Fruit fly (Drosophila melanogaster) whole organism, embryonic: Measurements from ENCODE around the gene Jhbp3.

Experiments
- Adf1 ChIP-seq: fragments of 200-800 bp; sonication (Bioruptor generic); IDR thresholded peaks from 2 replicates; pipeline ENCODE4 v1.3.6; 2022; ENCODE audit warnings: missing biosample characterization, missing genetic modification characterization
- Blimp-1 ChIP-seq: fragments of 200-800 bp; sonication (Bioruptor generic); optimal IDR thresholded peaks from 3 replicates; lab custom pipeline; 2018; ENCODE audit warnings: missing biosample characterization, missing genetic modification characterization, mild to moderate bottlenecking, moderate library complexity, missing genetic modification reagents
- CG10366 ChIP-seq: fragments of 200-800 bp; sonication (Bioruptor generic); IDR thresholded peaks from 2 replicates; pipeline ENCODE4 v1.3.6; 2022; ENCODE audit warnings: missing biosample characterization, missing genetic modification characterization
- CG10979 ChIP-seq: fragments of 200-800 bp; sonication (Bioruptor generic); optimal IDR thresholded peaks from 2 replicates; lab custom pipeline; 2018; ENCODE audit warnings: missing biosample characterization, mild to moderate bottlenecking, missing genetic modification characterization, moderate library complexity
- CG13123 ChIP-seq: fragments of 200-800 bp; sonication (Bioruptor generic); optimal IDR thresholded peaks from 2 replicates; lab custom pipeline; 2016; ENCODE audit warnings: missing biosample characterization, missing genetic modification characterization
- CG13775 ChIP-seq: fragments of 200-800 bp; sonication (Bioruptor generic); optimal IDR thresholded peaks from 3 replicates; lab custom pipeline; 2017; ENCODE audit warnings: missing biosample characterization, mild to moderate bottlenecking, missing genetic modification characterization
- CG17361 ChIP-seq: fragments of 200-800 bp; sonication (Bioruptor generic); IDR thresholded peaks from 3 replicates; pipeline ENCODE4 v1.3.6; 2022; ENCODE audit warnings: missing biosample characterization, missing genetic modification characterization
- CG1792 ChIP-seq: fragments of 200-800 bp; sonication (Bioruptor generic); optimal IDR thresholded peaks from 2 replicates; lab custom pipeline; 2016; ENCODE audit warnings: missing biosample characterization, missing genetic modification characterization
- CG18011 ChIP-seq: fragments of 200-800 bp; sonication (Bioruptor generic); optimal IDR thresholded peaks from 2 replicates; lab custom pipeline; 2017; ENCODE audit warnings: missing biosample characterization, missing genetic modification characterization, mild to moderate bottlenecking, moderate library complexity, missing genotype
- CG18262 ChIP-seq: fragments of 200-800 bp; optimal IDR thresholded peaks from 3 replicates; lab custom pipeline; 2019; ENCODE audit warnings: missing biosample characterization, mild to moderate bottlenecking, missing genetic modification characterization, moderate library complexity
- CG18476 ChIP-seq: fragments of 200-800 bp; sonication (Bioruptor generic); optimal IDR thresholded peaks from 2 replicates; lab custom pipeline; 2016; ENCODE audit warnings: missing biosample characterization, mild to moderate bottlenecking, missing genetic modification characterization
- CG2120 ChIP-seq: fragments of 200-800 bp; sonication (Bioruptor generic); optimal IDR thresholded peaks from 3 replicates; lab custom pipeline; 2016; ENCODE audit warnings: missing biosample characterization, missing genetic modification characterization
- CG2678 ChIP-seq: fragments of 200-800 bp; sonication (Bioruptor generic); optimal IDR thresholded peaks from 3 replicates; lab custom pipeline; 2019; ENCODE audit warnings: missing biosample characterization, mild to moderate bottlenecking, missing genetic modification characterization, moderate library complexity
- CG33557 ChIP-seq: fragments of 200-800 bp; sonication (Bioruptor generic); optimal IDR thresholded peaks from 2 replicates; lab custom pipeline; 2019; ENCODE audit warnings: missing biosample characterization, mild to moderate bottlenecking, missing genetic modification characterization, moderate library complexity
- CG4328 ChIP-seq: fragments of 200-800 bp; sonication (Bioruptor generic); optimal IDR thresholded peaks from 3 replicates; lab custom pipeline; 2017; ENCODE audit warnings: missing biosample characterization, missing genetic modification reagents, missing genetic modification characterization
- CG4820 ChIP-seq: fragments of 200-800 bp; sonication (Bioruptor generic); optimal IDR thresholded peaks from 3 replicates; lab custom pipeline; 2016; ENCODE audit warnings: missing biosample characterization, missing genetic modification characterization
- CG5245 ChIP-seq: fragments of 200-800 bp; sonication (Bioruptor generic); optimal IDR thresholded peaks from 3 replicates; lab custom pipeline; 2016; ENCODE audit warnings: missing biosample characterization, missing genetic modification characterization
- CG6813 ChIP-seq: fragments of 200-800 bp; sonication (Bioruptor generic); optimal IDR thresholded peaks from 2 replicates; lab custom pipeline; 2017; ENCODE audit warnings: missing biosample characterization, missing genetic modification characterization, mild to moderate bottlenecking, moderate library complexity, missing genetic modification reagents
- CG7556 ChIP-seq: fragments of 200-800 bp; sonication (Bioruptor generic); optimal IDR thresholded peaks from 2 replicates; lab custom pipeline; 2017; ENCODE audit warnings: missing biosample characterization, mild to moderate bottlenecking, missing genetic modification characterization
- CG9437 ChIP-seq: fragments of 200-800 bp; sonication (Bioruptor generic); optimal IDR thresholded peaks from 2 replicates; lab custom pipeline; 2018; ENCODE audit warnings: missing biosample characterization, mild to moderate bottlenecking, missing genetic modification characterization
- CTCF ChIP-seq: fragments of 200-800 bp; sonication (Bioruptor generic); optimal IDR thresholded peaks from 2 replicates; lab custom pipeline; 2017; ENCODE audit warnings: missing biosample characterization, mild to moderate bottlenecking, missing genetic modification characterization, moderate library complexity
- D ChIP-seq, 2 experiments: fragments of 200-800 bp in 1 of 2; fragments of >200 bp in 1 of 2; sonication (Bioruptor generic) in 1 of 2; optimal IDR thresholded peaks; 2 replicates in 1 of 2; 3 replicates in 1 of 2; lab custom pipeline; 2017; ENCODE audit warnings: mild to moderate bottlenecking in 1 of 2, missing biosample characterization in 1 of 2, missing genetic modification characterization in 1 of 2, missing genetic modification reagents in 1 of 2
- D19A ChIP-seq: fragments of 200-800 bp; optimal IDR thresholded peaks from 3 replicates; lab custom pipeline; 2019; ENCODE audit warnings: missing biosample characterization, mild to moderate bottlenecking, missing genetic modification characterization, moderate library complexity
- D19B ChIP-seq: fragments of 200-800 bp; sonication (Bioruptor generic); optimal IDR thresholded peaks from 2 replicates; lab custom pipeline; 2017; ENCODE audit warnings: missing biosample characterization, mild to moderate bottlenecking, missing genetic modification characterization
- Dll ChIP-seq: fragments of 200-800 bp; sonication (Bioruptor generic); IDR thresholded peaks from 4 replicates; pipeline ENCODE4 v1.3.6; 2022; ENCODE audit warnings: missing biosample characterization, missing genetic modification characterization; ENCODE audit not compliant: partially characterized antibody
- Dp ChIP-seq: fragments of 200-800 bp; sonication (Bioruptor generic); optimal IDR thresholded peaks from 2 replicates; lab custom pipeline; 2018; ENCODE audit warnings: missing biosample characterization, mild to moderate bottlenecking, missing genetic modification characterization, moderate library complexity
- Gsc ChIP-seq: fragments of 200-800 bp; sonication (Bioruptor generic); IDR thresholded peaks from 2 replicates; pipeline ENCODE4 v1.3.6; 2022; ENCODE audit warnings: missing biosample characterization, missing genetic modification characterization
- MTF-1 ChIP-seq: fragments of 200-800 bp; sonication (Bioruptor generic); optimal IDR thresholded peaks from 2 replicates; lab custom pipeline; 2018; ENCODE audit warnings: missing biosample characterization, mild to moderate bottlenecking, missing genetic modification characterization, borderline replicate concordance
- Oli ChIP-seq: fragments of 200-800 bp; sonication (Bioruptor generic); optimal IDR thresholded peaks from 2 replicates; lab custom pipeline; 2018; ENCODE audit warnings: missing biosample characterization, mild to moderate bottlenecking, missing genetic modification characterization, moderate library complexity
- Opbp ChIP-seq: fragments of 200-800 bp; sonication (Bioruptor generic); IDR thresholded peaks from 3 replicates; pipeline ENCODE4 v1.3.6; 2022; ENCODE audit warnings: missing biosample characterization, missing genetic modification characterization; ENCODE audit not compliant: partially characterized antibody
- Pdp1 ChIP-seq, 2 experiments: fragments of 200-800 bp; sonication (Bioruptor generic); optimal IDR thresholded peaks; 3 replicates each; lab custom pipeline; 2016; ENCODE audit warnings: missing biosample characterization in 2 of 2, missing genetic modification characterization in 2 of 2, mild to moderate bottlenecking in 1 of 2, moderate library complexity in 1 of 2
- Ptx1 ChIP-seq: fragments of 200-800 bp; sonication (Bioruptor generic); IDR thresholded peaks from 2 replicates; pipeline ENCODE4 v1.3.6; 2022; ENCODE audit warnings: missing biosample characterization, missing genetic modification characterization
- Rfx ChIP-seq: fragments of 200-800 bp; sonication (Bioruptor generic); IDR thresholded peaks from 2 replicates; pipeline ENCODE4 v1.3.6; 2022; ENCODE audit warnings: missing biosample characterization, missing genetic modification characterization
- Sin3A ChIP-seq: fragments of >200 bp; optimal IDR thresholded peaks from 2 replicates; lab custom pipeline; 2018
- Sox102F ChIP-seq: fragments of 200-800 bp; sonication (Bioruptor generic); optimal IDR thresholded peaks from 2 replicates; lab custom pipeline; 2018; ENCODE audit warnings: missing biosample characterization, mild to moderate bottlenecking, missing genetic modification characterization, moderate library complexity
- TFAM ChIP-seq: fragments of 200-800 bp; sonication (Bioruptor generic); optimal IDR thresholded peaks from 2 replicates; lab custom pipeline; 2017; ENCODE audit warnings: missing biosample characterization, missing genetic modification characterization, inconsistent platforms
- br ChIP-seq: fragments of >200 bp; optimal IDR thresholded peaks from 2 replicates; lab custom pipeline; 2017
- chif ChIP-seq, 2 experiments: fragments of 200-800 bp; sonication (Bioruptor generic); optimal IDR thresholded peaks; 3 replicates each; lab custom pipeline; 2016; ENCODE audit warnings: missing biosample characterization in 2 of 2, missing genetic modification characterization in 2 of 2
- emc ChIP-seq: fragments of 200-800 bp; sonication (Bioruptor generic); optimal IDR thresholded peaks from 2 replicates; lab custom pipeline; 2016; ENCODE audit warnings: missing biosample characterization, missing genetic modification characterization
- h ChIP-seq: fragments of >200 bp; optimal IDR thresholded peaks from 2 replicates; lab custom pipeline; 2017
- kni ChIP-seq: fragments of 200-800 bp; sonication (Bioruptor generic); optimal IDR thresholded peaks from 3 replicates; lab custom pipeline; 2017; ENCODE audit warnings: mild to moderate bottlenecking, missing biosample characterization, missing genetic modification reagents, missing genetic modification characterization
- knrl ChIP-seq: fragments of 200-800 bp; sonication (Bioruptor generic); IDR thresholded peaks from 3 replicates; pipeline ENCODE4 v1.3.6; 2022; ENCODE audit warnings: missing biosample characterization, missing genetic modification characterization; ENCODE audit not compliant: partially characterized antibody
- nerfin-2 ChIP-seq: fragments of 200-800 bp; sonication (Bioruptor generic); IDR thresholded peaks from 2 replicates; pipeline ENCODE4 v1.3.6; 2022; ENCODE audit warnings: missing biosample characterization, missing genetic modification characterization; ENCODE audit not compliant: partially characterized antibody
- otp ChIP-seq: fragments of 200-800 bp; sonication (Bioruptor generic); IDR thresholded peaks from 3 replicates; pipeline ENCODE4, ENCODE4 v1.3.6; 2022; ENCODE audit warnings: missing biosample characterization, missing genetic modification characterization
- pho ChIP-seq: fragments of 200-800 bp; sonication (Bioruptor generic); optimal IDR thresholded peaks from 2 replicates; lab custom pipeline; 2016; ENCODE audit warnings: missing biosample characterization, missing genetic modification characterization
- sens ChIP-seq: fragments of 200-800 bp; sonication (Bioruptor generic); peaks from one replicate; lab custom pipeline; 2016; ENCODE audit warnings: missing biosample characterization, missing genetic modification characterization
- seq ChIP-seq: fragments of 200-800 bp; sonication (Bioruptor generic); IDR thresholded peaks from 2 replicates; pipeline ENCODE4 v1.3.6; 2022; ENCODE audit warnings: missing biosample characterization, missing genetic modification characterization
- tgo ChIP-seq: fragments of 200-800 bp; sonication (Bioruptor generic); IDR thresholded peaks from 3 replicates; pipeline ENCODE4 v1.3.6; 2022; ENCODE audit warnings: missing biosample characterization, missing genetic modification characterization
- tio ChIP-seq: fragments of 200-800 bp; sonication (Bioruptor generic); optimal IDR thresholded peaks from 2 replicates; lab custom pipeline; 2017; ENCODE audit warnings: missing biosample characterization, missing genetic modification characterization, inconsistent platforms
- zfh1 ChIP-seq: fragments of 200-800 bp; sonication (Bioruptor generic); IDR thresholded peaks from 3 replicates; pipeline ENCODE4 v1.3.6; 2022; ENCODE audit warnings: missing biosample characterization, missing genetic modification characterization

Gene Jhbp3

DNA sequence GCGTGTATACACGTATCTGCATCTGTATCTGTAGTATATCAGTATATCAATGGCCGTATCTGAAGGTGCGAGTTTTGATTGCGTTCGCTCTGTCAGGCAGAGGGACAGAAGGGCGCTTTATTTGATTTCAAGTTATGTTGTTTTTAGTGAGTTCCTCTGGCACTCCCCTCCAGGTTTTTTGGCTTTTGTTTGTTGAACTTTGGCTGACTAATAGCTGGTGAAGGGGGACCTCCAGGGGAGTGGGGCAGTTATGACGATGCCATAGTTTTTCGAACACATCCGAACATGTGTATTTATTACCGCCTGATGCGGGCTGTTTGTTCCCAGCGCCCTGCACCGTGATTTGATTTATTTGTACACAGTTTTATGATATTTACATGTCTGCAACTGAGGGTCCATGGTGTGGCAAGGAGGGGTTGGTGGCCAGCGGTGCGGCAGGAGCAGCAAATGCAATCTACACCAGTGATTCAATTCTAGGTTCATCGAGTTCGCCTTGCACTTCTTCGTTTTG lies 37.2 kb upstream of the Jhbp3 start (continued):
- no peak for TF ChIP-seq CG18011 (GFP tag; lab: Kevin White, UChicago)
- no peak for TF ChIP-seq CG13123 (GFP tag; lab: Kevin White, UChicago)
- TF ChIP-seq CG5245, result no peak
- TF ChIP-seq CG13775 (GFP tag; lab: Kevin White, UChicago), result peak; percentile 33
- peak; percentile 65 for TF ChIP-seq MTF-1 (GFP tag; lab: Kevin White, UChicago)
- peak; percentile 6 to 32 for TF ChIP-seq chif (GFP tag; optimal IDR thresholded peaks at IDR 0.05; lab: Kevin White, UChicago)
- peak; percentile 60 for TF ChIP-seq CG2678 (tag; lab: Kevin White, UChicago)
- no peak for TF ChIP-seq CG18476 (GFP tag; lab: Kevin White, UChicago)
- no peak for TF ChIP-seq Sin3A (lab: Kevin White, UChicago)
- no peak for TF ChIP-seq Dp
- peak; percentile 60 for TF ChIP-seq CG18262 (tag; lab: Kevin White, UChicago)
- TF ChIP-seq knrl (GFP tag; lab: Robert Waterston, UW), result 0 out of 3 replicates have a peak, but pooled peaks have one; percentile 14
- TF ChIP-seq CTCF (GFP tag; lab: Kevin White, UChicago), result peak; percentile 5
- peak; percentile 48 for TF ChIP-seq CG4328 (GFP tag; lab: Kevin White, UChicago)
- no peak for TF ChIP-seq h (lab: Kevin White, UChicago)
- no peak for TF ChIP-seq CG4820 (GFP tag; lab: Kevin White, UChicago)
- no peak for TF ChIP-seq CG10366
- TF ChIP-seq emc (GFP tag; lab: Kevin White, UChicago), result no peak
- TF ChIP-seq Rfx (GFP tag; lab: Robert Waterston, UW), result peak; percentile 22; the same call in 1 of the 2 replicates
- no peak for TF ChIP-seq Gsc
- TF ChIP-seq TFAM (GFP tag; lab: Kevin White, UChicago), result no peak
- peak; percentile 34; the same call in 1 of the 3 replicates for TF ChIP-seq CG17361
- peak; percentile 60; the same call in 1 of the 3 replicates for TF ChIP-seq zfh1
- no peak for TF ChIP-seq pho (GFP tag; lab: Kevin White, UChicago)
- peak; percentile 27 for TF ChIP-seq D19A (tag; lab: Kevin White, UChicago)
- TF ChIP-seq CG10979 (tag; lab: Kevin White, UChicago), result peak; percentile 48
- peak; percentile 7; the same call in 1 of the 2 replicates for TF ChIP-seq Ptx1 (GFP tag; lab: Robert Waterston, UW)
- no peak for TF ChIP-seq tgo (GFP tag; lab: Robert Waterston, UW)
- TF ChIP-seq CG7556, result peak; percentile 2
- no peak for TF ChIP-seq Opbp (GFP tag; lab: Robert Waterston, UW)
- TF ChIP-seq br (lab: Kevin White, UChicago), result no peak
- TF ChIP-seq tio, result no peak
- TF ChIP-seq otp, result peak; percentile 62; the same call in 1 of the 3 replicates
- peak; percentile 8 for TF ChIP-seq Blimp-1 (GFP tag; lab: Kevin White, UChicago)
- TF ChIP-seq Dll (GFP tag; lab: Robert Waterston, UW), result no peak
- peak; percentile 89 for TF ChIP-seq sens (GFP tag; lab: Kevin White, UChicago)
- TF ChIP-seq Oli (tag; lab: Kevin White, UChicago), result no peak
- TF ChIP-seq D (optimal IDR thresholded peaks at IDR 0.05; lab: Kevin White, UChicago), result no peak
- TF ChIP-seq D (GFP tag; optimal IDR thresholded peaks at IDR 0.05; lab: Kevin White, UChicago), result peak; percentile 69
- no peak for TF ChIP-seq nerfin-2 (GFP tag; lab: Robert Waterston, UW)
- peak; percentile 97 for TF ChIP-seq kni (GFP tag; lab: Kevin White, UChicago)
- TF ChIP-seq CG33557, result peak; percentile 81
- TF ChIP-seq Sox102F, result peak; percentile 34
- no peak for TF ChIP-seq Adf1 (GFP tag; lab: Robert Waterston, UW)
- no peak for TF ChIP-seq D19B (GFP tag; lab: Kevin White, UChicago)
- TF ChIP-seq CG6813 (GFP tag; lab: Kevin White, UChicago), result peak; percentile 81
- no peak for TF ChIP-seq CG2120 (GFP tag; lab: Kevin White, UChicago)
- no peak for TF ChIP-seq CG9437 (GFP tag; lab: Kevin White, UChicago)
- TF ChIP-seq Pdp1 (GFP tag; optimal IDR thresholded peaks at IDR 0.05; lab: Kevin White, UChicago), result peak in 1 of 2 experiments; percentile 73
- 0 out of 2 replicates have a peak, but pooled peaks have one; percentile 40 for TF ChIP-seq seq
- no peak for TF ChIP-seq CG1792 (GFP tag; lab: Kevin White, UChicago)
